Fruit fly (Drosophila melanogaster) whole organism, adult: ENCODE data around the gene CdGAPr.
A peak's percentile ranks its signal among the peaks of the same experiment; 100 is the strongest.

Experiments
- CG11617 ChIP-seq: fragments of 200-800 bp; sonication (Bioruptor generic); optimal IDR thresholded peaks from 2 replicates; lab custom pipeline; 2017; ENCODE audit warnings: mild to moderate bottlenecking, missing biosample characterization, missing genetic modification reagents, missing genetic modification characterization
- CG12768 ChIP-seq: fragments of 200-800 bp; sonication (Bioruptor generic); optimal IDR thresholded peaks from 2 replicates; lab custom pipeline; 2017; ENCODE audit warnings: missing biosample characterization, missing genetic modification characterization, mild to moderate bottlenecking, moderate library complexity, missing genetic modification reagents
- CG14711 ChIP-seq: fragments of 200-800 bp; sonication (Bioruptor generic); optimal IDR thresholded peaks from 2 replicates; lab custom pipeline; 2018; ENCODE audit warnings: missing biosample characterization, mild to moderate bottlenecking, missing genetic modification characterization, moderate library complexity
- CG1620 ChIP-seq: fragments of 200-800 bp; sonication (Bioruptor generic); optimal IDR thresholded peaks from 2 replicates; lab custom pipeline; 2016; ENCODE audit warnings: missing biosample characterization, missing genetic modification characterization
- CG33017 ChIP-seq: fragments of 200-800 bp; sonication (Bioruptor generic); optimal IDR thresholded peaks from 2 replicates; lab custom pipeline; 2018; ENCODE audit warnings: missing biosample characterization, mild to moderate bottlenecking, missing genetic modification characterization, moderate library complexity
- CG5204 ChIP-seq: fragments of 200-800 bp; sonication (Bioruptor generic); optimal IDR thresholded peaks from 2 replicates; lab custom pipeline; 2016; ENCODE audit warnings: missing biosample characterization, missing genetic modification characterization
- CG7045 ChIP-seq: fragments of 200-800 bp; sonication (Bioruptor generic); optimal IDR thresholded peaks from 2 replicates; lab custom pipeline; 2017; ENCODE audit warnings: missing biosample characterization, mild to moderate bottlenecking, missing genetic modification characterization
- CG7101 ChIP-seq: fragments of 200-800 bp; sonication (Bioruptor generic); optimal IDR thresholded peaks from 2 replicates; lab custom pipeline; 2018; ENCODE audit warnings: missing biosample characterization, mild to moderate bottlenecking, missing genetic modification characterization, moderate library complexity
- Clk ChIP-seq: fragments of 200-800 bp; sonication (Bioruptor generic); optimal IDR thresholded peaks from 2 replicates; lab custom pipeline; 2017; ENCODE audit warnings: missing biosample characterization, missing genetic modification characterization
- Crg-1 ChIP-seq: fragments of 200-800 bp; sonication (Bioruptor generic); optimal IDR thresholded peaks from 2 replicates; lab custom pipeline; 2016; ENCODE audit warnings: missing biosample characterization, missing genetic modification characterization
- Hr96 ChIP-seq: fragments of 200-800 bp; sonication (Bioruptor generic); optimal IDR thresholded peaks from 2 replicates; lab custom pipeline; 2016; ENCODE audit warnings: missing biosample characterization, missing genetic modification characterization
- Mnt ChIP-seq: fragments of 200-800 bp; sonication (Bioruptor generic); optimal IDR thresholded peaks from 2 replicates; lab custom pipeline; 2016; ENCODE audit warnings: missing biosample characterization, mild to moderate bottlenecking, missing genetic modification characterization
- bab1 ChIP-seq: fragments of 200-800 bp; sonication (Bioruptor generic); optimal IDR thresholded peaks from 3 replicates; lab custom pipeline; 2019; ENCODE audit warnings: missing biosample characterization, mild to moderate bottlenecking, missing genetic modification characterization, moderate library complexity
- cic ChIP-seq: fragments of 200-800 bp; sonication (Bioruptor generic); optimal IDR thresholded peaks from 2 replicates; lab custom pipeline; 2017; ENCODE audit warnings: missing biosample characterization, mild to moderate bottlenecking, missing genetic modification characterization, moderate library complexity
- cnc ChIP-seq, 2 experiments: fragments of >200 bp; optimal IDR thresholded peaks; 2 replicates each; lab custom pipeline; 2017
- kay ChIP-seq: fragments of 200-800 bp; sonication (Bioruptor generic); peaks from one replicate; lab custom pipeline; 2016; ENCODE audit warnings: missing biosample characterization, missing genetic modification characterization, borderline replicate concordance
- ovo ChIP-seq: fragments of 200-800 bp; sonication (Bioruptor generic); optimal IDR thresholded peaks from 2 replicates; lab custom pipeline; 2016; ENCODE audit warnings: missing biosample characterization, missing genetic modification characterization
- pad ChIP-seq: fragments of 200-800 bp; sonication (Bioruptor generic); optimal IDR thresholded peaks from 3 replicates; lab custom pipeline; 2017; ENCODE audit warnings: missing biosample characterization, missing genetic modification characterization, mild to moderate bottlenecking, moderate library complexity, missing genetic modification reagents
- tj ChIP-seq: fragments of 200-800 bp; sonication (Bioruptor generic); optimal IDR thresholded peaks from 3 replicates; lab custom pipeline; 2017; ENCODE audit warnings: missing biosample characterization, mild to moderate bottlenecking, missing genetic modification characterization, moderate library complexity
- toe ChIP-seq: fragments of 200-800 bp; sonication (Bioruptor generic); optimal IDR thresholded peaks from 2 replicates; lab custom pipeline; 2016; ENCODE audit warnings: missing biosample characterization, missing genetic modification characterization

The CdGAPr gene

dm6 chr2L:19763446-19763772 is 28.3 kb downstream of the CdGAPr start:
- TF ChIP-seq kay (GFP tag; lab: Kevin White, UChicago) = no peak
- TF ChIP-seq ovo (GFP tag; lab: Kevin White, UChicago) = no peak
- no peak for TF ChIP-seq Clk (GFP tag; lab: Kevin White, UChicago)
- no peak for TF ChIP-seq Hr96 (GFP tag; lab: Kevin White, UChicago)
- no peak for TF ChIP-seq bab1 (GFP tag; lab: Kevin White, UChicago)
- no peak for TF ChIP-seq cic (GFP tag; lab: Kevin White, UChicago)
- no peak for TF ChIP-seq Mnt
- no peak for TF ChIP-seq toe (GFP tag; lab: Kevin White, UChicago)
- TF ChIP-seq CG1620 (GFP tag; lab: Kevin White, UChicago) = no peak
- TF ChIP-seq CG11617 (GFP tag; lab: Kevin White, UChicago) = no peak
- no peak for TF ChIP-seq CG33017 (tag; lab: Kevin White, UChicago)

- TF ChIP-seq pad = peak; percentile 62
- peak; percentile 20 for TF ChIP-seq cic (GFP tag; lab: Kevin White, UChicago)
- TF ChIP-seq ovo (GFP tag; lab: Kevin White, UChicago) = peak; percentile 60
- TF ChIP-seq tj (GFP tag; lab: Kevin White, UChicago) = peak; percentile 60
- peak; percentile 86 for TF ChIP-seq CG7101
- TF ChIP-seq Clk (GFP tag; lab: Kevin White, UChicago) = peak; percentile 72
- TF ChIP-seq cnc (optimal IDR thresholded peaks at IDR 0.05; lab: Kevin White, UChicago) = no peak
- peak; percentile 81 for TF ChIP-seq CG33017 (tag; lab: Kevin White, UChicago)
- peak; percentile 98 for TF ChIP-seq Mnt
- peak; percentile 85 for TF ChIP-seq CG11617 (GFP tag; lab: Kevin White, UChicago)
- TF ChIP-seq bab1 (GFP tag; lab: Kevin White, UChicago) = peak; percentile 82
- TF ChIP-seq CG12768 (GFP tag; lab: Kevin White, UChicago) = peak; percentile 82
- peak; percentile 88 for TF ChIP-seq toe (GFP tag; lab: Kevin White, UChicago)
- peak; percentile 80 for TF ChIP-seq Hr96 (GFP tag; lab: Kevin White, UChicago)
- TF ChIP-seq Crg-1 (GFP tag; lab: Kevin White, UChicago) = peak; percentile 62
- TF ChIP-seq kay (GFP tag; lab: Kevin White, UChicago) = no peak
- TF ChIP-seq CG1620 (GFP tag; lab: Kevin White, UChicago) = peak; percentile 81
- peak; percentile 78 for TF ChIP-seq CG14711 (tag; lab: Kevin White, UChicago)
- TF ChIP-seq CG7045 (GFP tag; lab: Kevin White, UChicago) = peak; percentile 81
- TF ChIP-seq CG5204 (GFP tag; lab: Kevin White, UChicago) = peak; percentile 88
These were observed 33.1 kb downstream of the CdGAPr start, which contains the start of the genes CG10628 and Dus3 for dm6 chr2L:19758511-19759128. TSS of gene CG10628 (minus strand) at chr2L:19758615. TSS of gene Dus3 (plus strand) at chr2L:19758879.

- TF ChIP-seq pad (no peak), bab1 (GFP tag; lab: Kevin White, UChicago) (peak; percentile 69), CG33017 (tag; lab: Kevin White, UChicago) (no peak), cnc (optimal IDR thresholded peaks at IDR 0.05; lab: Kevin White, UChicago) (no peak), ovo (GFP tag; lab: Kevin White, UChicago) (no peak), CG12768 (GFP tag; lab: Kevin White, UChicago) (no peak), Mnt (peak; percentile 7)
These were observed 35.0 kb downstream of the CdGAPr start, which contains the start of gene CG10631 for dm6 chr2L:19756716-19757115. TSS of gene CG10631 (minus strand) at chr2L:19756904.

- TF ChIP-seq pad (no peak), CG7045 (GFP tag; lab: Kevin White, UChicago) (no peak), Mnt (no peak), CG5204 (GFP tag; lab: Kevin White, UChicago) (no peak), cnc (optimal IDR thresholded peaks at IDR 0.05; lab: Kevin White, UChicago) (no peak), CG1620 (GFP tag; lab: Kevin White, UChicago) (no peak), Hr96 (GFP tag; lab: Kevin White, UChicago) (no peak), CG7101 (no peak), Clk (GFP tag; lab: Kevin White, UChicago) (no peak)
These were observed 35.6 kb downstream of the CdGAPr start for dm6 chr2L:19756040-19756439.

- no peak for TF ChIP-seq CG12768 (GFP tag; lab: Kevin White, UChicago)
- TF ChIP-seq tj (GFP tag; lab: Kevin White, UChicago) = no peak
- no peak for TF ChIP-seq toe (GFP tag; lab: Kevin White, UChicago)
These were observed 36.7 kb downstream of the CdGAPr start for dm6 chr2L:19755015-19755414.

- TF ChIP-seq cic (GFP tag; lab: Kevin White, UChicago) = no peak
- no peak for TF ChIP-seq CG11617 (GFP tag; lab: Kevin White, UChicago)
- no peak for TF ChIP-seq CG5204 (GFP tag; lab: Kevin White, UChicago)
- no peak for TF ChIP-seq kay (GFP tag; lab: Kevin White, UChicago)
- no peak for TF ChIP-seq Hr96 (GFP tag; lab: Kevin White, UChicago)
- no peak for TF ChIP-seq CG7045 (GFP tag; lab: Kevin White, UChicago)
- TF ChIP-seq bab1 (GFP tag; lab: Kevin White, UChicago) = no peak
- TF ChIP-seq CG7101 = no peak
- TF ChIP-seq toe (GFP tag; lab: Kevin White, UChicago) = no peak
- TF ChIP-seq pad = no peak
- no peak for TF ChIP-seq ovo (GFP tag; lab: Kevin White, UChicago)
- TF ChIP-seq Crg-1 (GFP tag; lab: Kevin White, UChicago) = no peak
- TF ChIP-seq CG12768 (GFP tag; lab: Kevin White, UChicago) = no peak
- no peak for TF ChIP-seq cnc (optimal IDR thresholded peaks at IDR 0.05; lab: Kevin White, UChicago)
- no peak for TF ChIP-seq CG14711 (tag; lab: Kevin White, UChicago)
These were observed 41.1 kb downstream of the CdGAPr start for dm6 chr2L:19750571-19750970.
